Worm (Caenorhabditis elegans) whole organism, dauer: ENCODE data around the gene EGAP2.1.

Experiments
- unc-62 ChIP-seq: sonication (generic microtip); optimal IDR thresholded peaks from 2 replicates; lab custom pipeline; 2017; ENCODE audit warnings: missing biosample characterization, missing genetic modification reagents, missing genetic modification characterization

The EGAP2.1 gene

ce11 chrII:5241560-5241959 lies 10.3 kb downstream of the EGAP2.1 start, which contains the start of gene T16D1.1:
Gene T16D1.1 (minus strand): TSS chrII:5241660.
- no peak for TF ChIP-seq unc-62 (GFP tag; lab: Kevin White, UChicago)

- no peak for TF ChIP-seq unc-62 (GFP tag; lab: Kevin White, UChicago)
Measured at ce11 chrII:5246791-5247361, 15.7 kb downstream of the EGAP2.1 start, which contains the start of gene ptr-6. Gene ptr-6 (minus strand): TSS chrII:5246837.

ce11 chrII:5255435-5255834 lies 24.2 kb downstream of the EGAP2.1 start, which contains the start of gene frpr-4:
Gene frpr-4 (minus strand): TSS chrII:5255535.
- no peak for TF ChIP-seq unc-62 (GFP tag; lab: Kevin White, UChicago)

- no peak for TF ChIP-seq unc-62 (GFP tag; lab: Kevin White, UChicago)
Measured at ce11 chrII:5264650-5265049, 33.4 kb downstream of the EGAP2.1 start.

ce11 chrII:5268977-5269376 lies 37.8 kb downstream of the EGAP2.1 start:
- no peak for TF ChIP-seq unc-62 (GFP tag; lab: Kevin White, UChicago)

ce11 chrII:5271729-5272322 lies 40.6 kb downstream of the EGAP2.1 start, which contains the start of gene drn-1:
Gene drn-1 (minus strand): TSS chrII:5271845.
- TF ChIP-seq unc-62 (GFP tag; lab: Kevin White, UChicago), result no peak

ce11 chrII:5276736-5277135 lies 45.5 kb downstream of the EGAP2.1 start:
- no peak for TF ChIP-seq unc-62 (GFP tag; lab: Kevin White, UChicago)

- TF ChIP-seq unc-62 (GFP tag; lab: Kevin White, UChicago), result no peak
Measured at ce11 chrII:5277780-5278179, 46.6 kb downstream of the EGAP2.1 start.

- TF ChIP-seq unc-62 (GFP tag; lab: Kevin White, UChicago), result no peak
Measured at ce11 chrII:5281137-5281536, 49.9 kb downstream of the EGAP2.1 start.

- no peak for TF ChIP-seq unc-62 (GFP tag; lab: Kevin White, UChicago)
Measured at ce11 chrII:5282192-5282591, 51.0 kb downstream of the EGAP2.1 start, which contains the start of gene pmt-1. Gene pmt-1 (minus strand): TSS chrII:5282523.
